Worm (Caenorhabditis elegans) whole organism, midembryonic: ENCODE results near the gene cest-17.

Experiments
- T22C8.4 ChIP-seq: fragments of 200-800 bp; sonication (Bioruptor generic); IDR thresholded peaks from 2 replicates; pipeline ENCODE4 v1.3.6; 2022; ENCODE audit warnings: missing genetic modification characterization, missing compliant biosample characterization
- flt-1 ChIP-seq: fragments of 200-800 bp; sonication (Bioruptor generic); IDR thresholded peaks from 2 replicates; pipeline ENCODE4 v1.3.6; 2022; ENCODE audit warnings: missing genetic modification characterization, missing compliant biosample characterization
- med-1 ChIP-seq: sonication (generic microtip); optimal IDR thresholded peaks from 2 replicates; lab custom pipeline; 2017; ENCODE audit warnings: missing genetic modification characterization, mild to moderate bottlenecking, missing compliant biosample characterization, antibody characterized with exemption, missing genetic modification reagents; ENCODE audit not compliant: insufficient read depth

ce11 chrV:8171688-8172087 lies 31.4 kb upstream of the cest-17 start:
- no peak for TF ChIP-seq T22C8.4 (GFP tag; lab: Robert Waterston, UW)
- TF ChIP-seq med-1 (GFP tag; lab: Kevin White, UChicago), result no peak
- no peak for TF ChIP-seq flt-1 (GFP tag; lab: Robert Waterston, UW)
